Fruit fly (Drosophila melanogaster): ENCODE results near the gene Scsalpha1.
A peak's percentile ranks its signal among the peaks of the same experiment; 100 is the strongest.

Scsalpha1 gene

dm6 chr3L:3799766-3800165 lies 14.2 kb upstream of the Scsalpha1 start:
- TF ChIP-seq kay (GFP tag; ENCODE audit: borderline replicate concordance): no peak
- no peak for TF ChIP-seq tj (GFP tag; optimal IDR thresholded peaks at IDR 0.05)
- no peak for TF ChIP-seq Crg-1 (GFP tag; optimal IDR thresholded peaks at IDR 0.05)
- TF ChIP-seq CG33017 (tag; optimal IDR thresholded peaks at IDR 0.05): no peak
- TF ChIP-seq Mnt (GFP tag; optimal IDR thresholded peaks at IDR 0.05): no peak
- no peak for TF ChIP-seq toe (GFP tag; optimal IDR thresholded peaks at IDR 0.05)
- no peak for TF ChIP-seq CG7101 (tag; optimal IDR thresholded peaks at IDR 0.05)
- TF ChIP-seq CG11617 (GFP tag; optimal IDR thresholded peaks at IDR 0.05): no peak
- TF ChIP-seq Clk (GFP tag; optimal IDR thresholded peaks at IDR 0.05): no peak
- TF ChIP-seq Hr96 (GFP tag; optimal IDR thresholded peaks at IDR 0.05): no peak

DNA sequence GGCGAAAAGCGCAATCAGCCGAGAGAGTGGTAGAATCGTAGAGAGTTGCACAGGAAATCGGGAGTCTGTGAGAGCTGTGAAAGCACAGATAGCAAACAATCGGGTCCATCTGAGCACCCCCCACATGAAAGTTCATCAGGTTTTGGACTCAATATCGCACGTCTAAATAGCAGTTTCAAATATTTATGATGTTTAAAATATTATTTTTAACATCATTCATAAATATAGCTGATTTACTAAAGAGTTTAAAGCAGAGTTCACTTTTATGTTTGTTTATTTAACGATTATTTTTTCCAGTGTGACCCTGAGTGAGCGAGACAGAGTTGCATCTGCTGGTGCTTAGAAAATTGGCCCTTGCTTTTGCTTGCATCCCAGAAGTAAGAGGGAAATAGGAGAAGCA lies 12.7 kb upstream of the Scsalpha1 start:
- no peak for TF ChIP-seq CG5204 (GFP tag; optimal IDR thresholded peaks at IDR 0.05)
- TF ChIP-seq CG33017 (tag; optimal IDR thresholded peaks at IDR 0.05): peak; percentile 18

DNA sequence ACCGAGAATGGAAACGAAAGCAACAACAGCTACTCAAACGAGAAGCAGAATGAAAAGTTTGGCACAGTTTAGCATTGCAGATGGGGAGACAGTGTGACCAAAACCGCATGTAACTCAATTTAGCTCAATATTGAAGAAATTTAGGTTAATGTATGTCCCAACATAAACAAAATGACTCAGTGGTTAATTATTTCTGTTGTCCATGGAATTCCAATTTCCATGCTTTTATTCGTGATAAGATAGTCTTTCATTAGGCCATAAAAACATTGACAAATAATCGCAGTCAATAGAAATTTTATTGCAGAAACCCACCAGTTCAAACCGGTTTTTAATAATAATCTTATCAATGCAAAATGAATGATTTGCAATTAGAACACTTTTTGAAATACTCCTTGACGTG lies 12.2 kb upstream of the Scsalpha1 start:
- no peak for TF ChIP-seq CG33017 (tag; optimal IDR thresholded peaks at IDR 0.05)
- TF ChIP-seq CG7045 (GFP tag; optimal IDR thresholded peaks at IDR 0.05): no peak

- TF ChIP-seq cic (GFP tag; optimal IDR thresholded peaks at IDR 0.05): peak; percentile 38
- no peak for TF ChIP-seq ovo (GFP tag; optimal IDR thresholded peaks at IDR 0.05)
- peak; percentile 3 for TF ChIP-seq tj (GFP tag; optimal IDR thresholded peaks at IDR 0.05)
- TF ChIP-seq CG11617 (GFP tag; optimal IDR thresholded peaks at IDR 0.05): peak; percentile 7
- TF ChIP-seq cnc (optimal IDR thresholded peaks at IDR 0.05): no peak
- TF ChIP-seq Mnt (GFP tag; optimal IDR thresholded peaks at IDR 0.05): no peak
- TF ChIP-seq CG12768 (GFP tag; optimal IDR thresholded peaks at IDR 0.05): no peak
- peak; percentile 44 for TF ChIP-seq CG33017 (tag; optimal IDR thresholded peaks at IDR 0.05)
- peak; percentile 63 for TF ChIP-seq Hr96 (GFP tag; optimal IDR thresholded peaks at IDR 0.05)
- TF ChIP-seq CG5204 (GFP tag; optimal IDR thresholded peaks at IDR 0.05): peak; percentile 41
- no peak for TF ChIP-seq Clk (GFP tag; optimal IDR thresholded peaks at IDR 0.05)
- no peak for TF ChIP-seq Crg-1 (GFP tag; optimal IDR thresholded peaks at IDR 0.05)
- TF ChIP-seq CG7101 (tag; optimal IDR thresholded peaks at IDR 0.05): peak; percentile 26
- no peak for TF ChIP-seq toe (GFP tag; optimal IDR thresholded peaks at IDR 0.05)
- no peak for TF ChIP-seq CG7045 (GFP tag; optimal IDR thresholded peaks at IDR 0.05)
Observed at dm6 chr3L:3802677-3803076, 11.3 kb upstream of the Scsalpha1 start.

- TF ChIP-seq Crg-1 (GFP tag; optimal IDR thresholded peaks at IDR 0.05) (peak; percentile 87), bab1 (GFP tag; optimal IDR thresholded peaks at IDR 0.05) (peak; percentile 71), CG11617 (GFP tag; optimal IDR thresholded peaks at IDR 0.05) (peak; percentile 80), ovo (GFP tag; optimal IDR thresholded peaks at IDR 0.05) (peak; percentile 12), Mnt (GFP tag; optimal IDR thresholded peaks at IDR 0.05) (peak; percentile 80), cnc (optimal IDR thresholded peaks at IDR 0.05) (no peak), CG14711 (tag; optimal IDR thresholded peaks at IDR 0.05) (peak; percentile 71), kay (GFP tag; ENCODE audit: borderline replicate concordance) (no peak), pad (GFP tag; optimal IDR thresholded peaks at IDR 0.05) (peak; percentile 73), CG1620 (GFP tag; optimal IDR thresholded peaks at IDR 0.05) (peak; percentile 91), CG7045 (GFP tag; optimal IDR thresholded peaks at IDR 0.05) (peak; percentile 67), cic (GFP tag; optimal IDR thresholded peaks at IDR 0.05) (peak; percentile 44), tj (GFP tag; optimal IDR thresholded peaks at IDR 0.05) (peak; percentile 44), CG7101 (tag; optimal IDR thresholded peaks at IDR 0.05) (peak; percentile 81), Clk (GFP tag; optimal IDR thresholded peaks at IDR 0.05) (peak; percentile 71), toe (GFP tag; optimal IDR thresholded peaks at IDR 0.05) (peak; percentile 92), CG12768 (GFP tag; optimal IDR thresholded peaks at IDR 0.05) (peak; percentile 83), CG5204 (GFP tag; optimal IDR thresholded peaks at IDR 0.05) (no peak), Hr96 (GFP tag; optimal IDR thresholded peaks at IDR 0.05) (peak; percentile 84), CG33017 (tag; optimal IDR thresholded peaks at IDR 0.05) (peak; percentile 60)
Observed at dm6 chr3L:3806330-3806729, 7.7 kb upstream of the Scsalpha1 start, which contains the start of the genes CG32264, ntc and IntS10. CG32264 (minus strand) TSS chr3L:3806459. ntc (minus strand) TSS chr3L:3806459. IntS10 (plus strand) TSS chr3L:3806710.

dm6 chr3L:3809943-3810342 lies 4.1 kb upstream of the Scsalpha1 start, which contains the start of gene CG32262:
CG32262 (minus strand) TSS chr3L:3810196.
- TF ChIP-seq CG14711 (tag; optimal IDR thresholded peaks at IDR 0.05) (no peak), bab1 (GFP tag; optimal IDR thresholded peaks at IDR 0.05) (peak; percentile 29), toe (GFP tag; optimal IDR thresholded peaks at IDR 0.05) (no peak), Mnt (GFP tag; optimal IDR thresholded peaks at IDR 0.05) (peak; percentile 28), CG7045 (GFP tag; optimal IDR thresholded peaks at IDR 0.05) (no peak), ovo (GFP tag; optimal IDR thresholded peaks at IDR 0.05) (no peak), tj (GFP tag; optimal IDR thresholded peaks at IDR 0.05) (no peak)

- TF ChIP-seq CG1620 (GFP tag; optimal IDR thresholded peaks at IDR 0.05): no peak
- peak; percentile 4 for TF ChIP-seq pad (GFP tag; optimal IDR thresholded peaks at IDR 0.05)
- no peak for TF ChIP-seq kay (GFP tag; ENCODE audit: borderline replicate concordance)
- no peak for TF ChIP-seq Clk (GFP tag; optimal IDR thresholded peaks at IDR 0.05)
- TF ChIP-seq CG11617 (GFP tag; optimal IDR thresholded peaks at IDR 0.05): no peak
- peak; percentile 33 for TF ChIP-seq bab1 (GFP tag; optimal IDR thresholded peaks at IDR 0.05)
- peak; percentile 1 for TF ChIP-seq CG7101 (tag; optimal IDR thresholded peaks at IDR 0.05)
- TF ChIP-seq ovo (GFP tag; optimal IDR thresholded peaks at IDR 0.05): no peak
- no peak for TF ChIP-seq CG7045 (GFP tag; optimal IDR thresholded peaks at IDR 0.05)
- peak; percentile 1 for TF ChIP-seq tj (GFP tag; optimal IDR thresholded peaks at IDR 0.05)
- TF ChIP-seq toe (GFP tag; optimal IDR thresholded peaks at IDR 0.05): no peak
- no peak for TF ChIP-seq CG33017 (tag; optimal IDR thresholded peaks at IDR 0.05)
- no peak for TF ChIP-seq CG5204 (GFP tag; optimal IDR thresholded peaks at IDR 0.05)
- TF ChIP-seq Hr96 (GFP tag; optimal IDR thresholded peaks at IDR 0.05): no peak
- peak; percentile 7 for TF ChIP-seq CG14711 (tag; optimal IDR thresholded peaks at IDR 0.05)
- no peak for TF ChIP-seq cnc (optimal IDR thresholded peaks at IDR 0.05)
- no peak for TF ChIP-seq CG12768 (GFP tag; optimal IDR thresholded peaks at IDR 0.05)
- TF ChIP-seq Mnt (GFP tag; optimal IDR thresholded peaks at IDR 0.05): peak; percentile 8
- TF ChIP-seq Crg-1 (GFP tag; optimal IDR thresholded peaks at IDR 0.05): no peak
- no peak for TF ChIP-seq cic (GFP tag; optimal IDR thresholded peaks at IDR 0.05)
Observed at dm6 chr3L:3811089-3811488, 2.9 kb upstream of the Scsalpha1 start, which contains the start of the genes CG32263 and PIG-B. CG32263 (minus strand) TSS chr3L:3811114. PIG-B (plus strand) TSS chr3L:3811263.
